Worm (Caenorhabditis elegans) whole organism, L2 larva: ENCODE measurements around the gene R02D3.8.

Source experiments
- C34F6.9 ChIP-seq: fragments of 150-350 bp; optimal IDR thresholded peaks from 2 replicates; lab custom pipeline; 2014; ENCODE audit warnings: missing biosample characterization, missing genetic modification characterization
- F13H6.1 ChIP-seq: sonication (generic microtip); optimal IDR thresholded peaks from 2 replicates; lab custom pipeline; 2016; ENCODE audit warnings: missing genetic modification characterization, missing compliant biosample characterization
- R02D3.7 ChIP-seq: fragments of 150-350 bp; optimal IDR thresholded peaks from 2 replicates; lab custom pipeline; 2014; ENCODE audit warnings: missing biosample characterization, missing genetic modification characterization
- ZK546.5 ChIP-seq: sonication (generic microtip); optimal IDR thresholded peaks from 2 replicates; lab custom pipeline; 2017; ENCODE audit warnings: missing biosample characterization, missing genetic modification characterization
- alr-1 ChIP-seq: fragments of 150-350 bp; optimal IDR thresholded peaks from 2 replicates; lab custom pipeline; 2014; ENCODE audit warnings: missing biosample characterization, missing genetic modification characterization
- ama-1 ChIP-seq: fragments of 150-350 bp; optimal IDR thresholded peaks from 2 replicates; lab custom pipeline; 2018; ENCODE audit warnings: inconsistent platforms
- blmp-1 ChIP-seq: sonication (generic microtip); optimal IDR thresholded peaks from 2 replicates; lab custom pipeline; 2017; ENCODE audit warnings: missing genetic modification characterization, mild to moderate bottlenecking, missing compliant biosample characterization, antibody characterized with exemption, moderate library complexity; ENCODE audit not compliant: insufficient read depth
- ceh-16 ChIP-seq: fragments of 150-350 bp; optimal IDR thresholded peaks from 2 replicates; lab custom pipeline; 2014; ENCODE audit warnings: missing biosample characterization, missing genetic modification characterization
- crh-2 ChIP-seq: sonication (generic microtip); optimal IDR thresholded peaks from 2 replicates; lab custom pipeline; 2017; ENCODE audit warnings: missing biosample characterization, missing genetic modification characterization
- dmd-4 ChIP-seq: sonication (generic microtip); optimal IDR thresholded peaks from 2 replicates; lab custom pipeline; 2017; ENCODE audit warnings: missing biosample characterization, missing genetic modification characterization
- egl-27 ChIP-seq: sonication (generic microtip); optimal IDR thresholded peaks from 3 replicates; lab custom pipeline; 2017; ENCODE audit warnings: missing biosample characterization, missing genetic modification reagents, missing genetic modification characterization
- elt-1 ChIP-seq: fragments of 150-350 bp; optimal IDR thresholded peaks from 2 replicates; lab custom pipeline; 2014; ENCODE audit warnings: missing biosample characterization, missing genetic modification characterization
- elt-3 ChIP-seq: sonication (generic microtip); optimal IDR thresholded peaks from 2 replicates; lab custom pipeline; 2017; ENCODE audit warnings: missing biosample characterization, missing genetic modification characterization
- fos-1 ChIP-seq: fragments of 150-350 bp; optimal IDR thresholded peaks from 2 replicates; lab custom pipeline; 2014; ENCODE audit warnings: missing biosample characterization, missing genetic modification characterization
- gmeb-1 ChIP-seq: fragments of 150-350 bp; optimal IDR thresholded peaks from 2 replicates; lab custom pipeline; 2014; ENCODE audit warnings: missing biosample characterization, missing genetic modification characterization
- lin-39 ChIP-seq: fragments of 150-350 bp; optimal IDR thresholded peaks from 2 replicates; lab custom pipeline; 2014; ENCODE audit warnings: missing biosample characterization, missing genetic modification reagents, missing genetic modification characterization
- lsy-2 ChIP-seq, 2 experiments: fragments of 150-350 bp in 1 of 2; sonication (generic microtip) in 1 of 2; optimal IDR thresholded peaks; 2 replicates each; lab custom pipeline; 2014 to 2017; ENCODE audit warnings: missing biosample characterization in 2 of 2, missing genetic modification characterization in 2 of 2
- mab-5 ChIP-seq: fragments of 150-350 bp; optimal IDR thresholded peaks from 2 replicates; lab custom pipeline; 2014; ENCODE audit warnings: missing biosample characterization, missing genetic modification characterization
- mbf-1 ChIP-seq: sonication (generic microtip); optimal IDR thresholded peaks from 2 replicates; lab custom pipeline; 2017; ENCODE audit warnings: missing biosample characterization, missing genetic modification characterization
- mdl-1 ChIP-seq, 2 experiments: fragments of 150-350 bp in 1 of 2; sonication (generic microtip) in 1 of 2; optimal IDR thresholded peaks; 2 replicates each; lab custom pipeline; 2017; ENCODE audit warnings: missing biosample characterization in 2 of 2, missing genetic modification characterization in 2 of 2
- nhr-10 ChIP-seq: sonication (generic microtip); optimal IDR thresholded peaks from 2 replicates; lab custom pipeline; 2017; ENCODE audit warnings: missing biosample characterization, missing genetic modification characterization
- nhr-11 ChIP-seq: fragments of 150-350 bp; optimal IDR thresholded peaks from 2 replicates; lab custom pipeline; 2014; ENCODE audit warnings: missing biosample characterization, missing genetic modification characterization
- nhr-12 ChIP-seq: fragments of 150-350 bp; optimal IDR thresholded peaks from 2 replicates; lab custom pipeline; 2014; ENCODE audit warnings: missing biosample characterization, missing genetic modification characterization
- nhr-21 ChIP-seq: fragments of 150-350 bp; optimal IDR thresholded peaks from 2 replicates; lab custom pipeline; 2014; ENCODE audit warnings: missing biosample characterization, missing genetic modification characterization
- nhr-237 ChIP-seq: fragments of 150-350 bp; optimal IDR thresholded peaks from 2 replicates; lab custom pipeline; 2014; ENCODE audit warnings: missing biosample characterization, missing genetic modification characterization
- nhr-25 ChIP-seq: fragments of 150-350 bp; sonication (generic microtip); optimal IDR thresholded peaks from 3 replicates; lab custom pipeline; 2014; ENCODE audit warnings: missing biosample characterization, missing genetic modification characterization
- nhr-6 ChIP-seq: fragments of 150-350 bp; optimal IDR thresholded peaks from 2 replicates; lab custom pipeline; 2014; ENCODE audit warnings: missing biosample characterization, missing genetic modification characterization
- sem-4 ChIP-seq: fragments of 150-350 bp; optimal IDR thresholded peaks from 2 replicates; lab custom pipeline; 2014; ENCODE audit warnings: missing biosample characterization, missing genetic modification reagents, missing genetic modification characterization
- sma-3 ChIP-seq: sonication (generic microtip); optimal IDR thresholded peaks from 2 replicates; lab custom pipeline; 2016; ENCODE audit warnings: missing genetic modification reagents, missing genetic modification characterization, missing compliant biosample characterization
- sma-9 ChIP-seq, 2 experiments: fragments of 150-350 bp in 1 of 2; sonication (generic microtip) in 1 of 2; optimal IDR thresholded peaks; 2 replicates each; lab custom pipeline; 2014 to 2016; ENCODE audit warnings: missing genetic modification characterization in 2 of 2, mild to moderate bottlenecking in 1 of 2, missing biosample characterization in 1 of 2, missing compliant biosample characterization in 1 of 2, missing genetic modification reagents in 1 of 2, moderate library complexity in 1 of 2
- unc-55 ChIP-seq: fragments of 150-350 bp; sonication (generic microtip); optimal IDR thresholded peaks from 3 replicates; lab custom pipeline; 2014; ENCODE audit warnings: missing biosample characterization, missing genetic modification reagents, missing genetic modification characterization
- zag-1 ChIP-seq: fragments of 150-350 bp; optimal IDR thresholded peaks from 2 replicates; lab custom pipeline; 2014; ENCODE audit warnings: missing biosample characterization, missing genetic modification characterization
- ztf-11 ChIP-seq: sonication (generic microtip); optimal IDR thresholded peaks from 2 replicates; lab custom pipeline; 2017; ENCODE audit warnings: missing biosample characterization, missing genetic modification characterization
- ztf-4 ChIP-seq: fragments of 150-350 bp; optimal IDR thresholded peaks from 2 replicates; lab custom pipeline; 2014; ENCODE audit warnings: missing biosample characterization, missing genetic modification characterization

Gene R02D3.8

ce11 chrIV:288027-288426 lies 31.0 kb upstream of the R02D3.8 start, which contains the start of gene T21D12.14:
TSS of gene T21D12.14 (minus strand) at chrIV:288127.
- TF ChIP-seq nhr-12 (tag; lab: Kevin White, UChicago): no peak
- TF ChIP-seq lsy-2 (tag; optimal IDR thresholded peaks at IDR 0.05; lab: Kevin White, UChicago): no peak
- no peak for TF ChIP-seq lin-39 (tag; lab: Kevin White, UChicago)
- TF ChIP-seq ama-1: no peak
- no peak for TF ChIP-seq C34F6.9 (tag; lab: Kevin White, UChicago)
- no peak for TF ChIP-seq nhr-6 (tag; lab: Kevin White, UChicago)
- no peak for TF ChIP-seq sma-3 (GFP tag; lab: Kevin White, UChicago)
- no peak for TF ChIP-seq nhr-237
- no peak for TF ChIP-seq nhr-21 (tag; lab: Kevin White, UChicago)
- TF ChIP-seq blmp-1 (tag; lab: Kevin White, UChicago): no peak
- no peak for TF ChIP-seq elt-1 (tag; lab: Kevin White, UChicago)

- TF ChIP-seq sma-9 (GFP tag; optimal IDR thresholded peaks at IDR 0.05; lab: Kevin White, UChicago) (no peak), sma-9 (tag; optimal IDR thresholded peaks at IDR 0.05; lab: Kevin White, UChicago) (no peak), nhr-21 (tag; lab: Kevin White, UChicago) (no peak)
- TF ChIP-seq, all 48 proteins: peak for 0
Measured at ce11 chrIV:283347-283746, 26.3 kb upstream of the R02D3.8 start, which contains the start of gene best-19. TSS of gene best-19 (plus strand) at chrIV:283647.

- TF ChIP-seq R02D3.7 (tag; lab: Kevin White, UChicago): no peak
- TF ChIP-seq ztf-11: no peak
- TF ChIP-seq nhr-11 (tag; lab: Kevin White, UChicago): no peak
- no peak for TF ChIP-seq lsy-2 (tag; optimal IDR thresholded peaks at IDR 0.05; lab: Kevin White, UChicago)
- no peak for TF ChIP-seq dmd-4 (tag; lab: Kevin White, UChicago)
- no peak for TF ChIP-seq fos-1
- no peak for TF ChIP-seq gmeb-1 (tag; lab: Kevin White, UChicago)
- no peak for TF ChIP-seq ZK546.5
- peak; percentile 15 for TF ChIP-seq sma-9 (GFP tag; optimal IDR thresholded peaks at IDR 0.05; lab: Kevin White, UChicago)
- TF ChIP-seq sma-9 (tag; optimal IDR thresholded peaks at IDR 0.05; lab: Kevin White, UChicago): no peak
- no peak for TF ChIP-seq mbf-1 (tag; lab: Kevin White, UChicago)
- TF ChIP-seq elt-3 (tag; lab: Kevin White, UChicago): no peak
- no peak for TF ChIP-seq sem-4 (tag; lab: Kevin White, UChicago)
- TF ChIP-seq elt-1 (tag; lab: Kevin White, UChicago): no peak
- TF ChIP-seq C34F6.9 (tag; lab: Kevin White, UChicago): peak; percentile 29
- no peak for TF ChIP-seq mab-5 (tag; lab: Kevin White, UChicago)
- no peak for TF ChIP-seq unc-55
- TF ChIP-seq nhr-10 (tag; lab: Kevin White, UChicago): no peak
- no peak for TF ChIP-seq sma-3 (GFP tag; lab: Kevin White, UChicago)
- TF ChIP-seq ama-1: no peak
- peak; percentile 67 for TF ChIP-seq crh-2
- TF ChIP-seq alr-1: no peak
- TF ChIP-seq egl-27 (tag; lab: Kevin White, UChicago): no peak
- no peak for TF ChIP-seq lin-39 (tag; lab: Kevin White, UChicago)
- no peak for TF ChIP-seq ztf-4 (tag; lab: Kevin White, UChicago)
- TF ChIP-seq nhr-25 (tag; lab: Kevin White, UChicago): no peak
- no peak for TF ChIP-seq F13H6.1 (tag; lab: Kevin White, UChicago)
Measured at ce11 chrIV:282008-282407, 25.0 kb upstream of the R02D3.8 start.

ce11 chrIV:278284-278683 lies 21.3 kb upstream of the R02D3.8 start:
- TF ChIP-seq elt-1 (tag; lab: Kevin White, UChicago) (no peak), zag-1 (tag; lab: Kevin White, UChicago) (no peak), nhr-237 (no peak), F13H6.1 (tag; lab: Kevin White, UChicago) (no peak), ZK546.5 (no peak), mdl-1 (tag; optimal IDR thresholded peaks at IDR 0.05; lab: Kevin White, UChicago) (no peak), alr-1 (no peak), fos-1 (no peak)

ce11 chrIV:275146-275545 lies 18.1 kb upstream of the R02D3.8 start:
- TF ChIP-seq sma-9 (GFP tag; optimal IDR thresholded peaks at IDR 0.05; lab: Kevin White, UChicago) (peak; percentile 17), sma-9 (tag; optimal IDR thresholded peaks at IDR 0.05; lab: Kevin White, UChicago) (no peak), gmeb-1 (tag; lab: Kevin White, UChicago) (peak; percentile 46), lsy-2 (tag; optimal IDR thresholded peaks at IDR 0.05; lab: Kevin White, UChicago) (peak in 1 of 2 experiments; percentile 11), elt-3 (tag; lab: Kevin White, UChicago) (no peak), nhr-237 (no peak), ceh-16 (no peak)
